Worm (Caenorhabditis elegans) whole organism, L4 larva: Measurements from ENCODE around the gene T25B9.12.

Source experiments
- F10B5.3 ChIP-seq: sonication (generic microtip); optimal IDR thresholded peaks from 2 replicates; lab custom pipeline; 2016; ENCODE audit warnings: mild to moderate bottlenecking, missing genetic modification characterization, missing compliant biosample characterization
- F26F4.8 ChIP-seq: fragments of 200-800 bp; sonication (Bioruptor generic); conservative IDR thresholded peaks from 2 replicates; pipeline ENCODE4 v1.3.6; 2022; ENCODE audit warnings: missing genetic modification characterization, missing compliant biosample characterization
- R02D3.7 ChIP-seq: fragments of 150-350 bp; sonication (generic microtip); optimal IDR thresholded peaks from 3 replicates; lab custom pipeline; 2014; ENCODE audit warnings: missing biosample characterization, missing genetic modification characterization
- Y105C5A.15 ChIP-seq: fragments of 200-800 bp; sonication (Bioruptor generic); IDR thresholded peaks from 2 replicates; pipeline ENCODE4 v1.3.6; 2022; ENCODE audit warnings: missing genetic modification characterization, missing compliant biosample characterization
- ZK337.2 ChIP-seq: fragments of 200-800 bp; sonication (Bioruptor generic); IDR thresholded peaks from 2 replicates; pipeline ENCODE4 v1.3.6; 2022; ENCODE audit warnings: missing genetic modification reagents, missing genetic modification characterization, missing compliant biosample characterization
- aha-1 ChIP-seq: fragments of 150-350 bp; peaks from one replicate; lab custom pipeline; 2014; ENCODE audit warnings: missing biosample characterization, missing genetic modification characterization
- ama-1 ChIP-seq: fragments of 150-350 bp; optimal IDR thresholded peaks from 2 replicates; lab custom pipeline; 2014; ENCODE audit warnings: inconsistent platforms, mixed read lengths
- ceh-20 ChIP-seq: fragments of 200-800 bp; sonication (Bioruptor generic); IDR thresholded peaks from 2 replicates; pipeline ENCODE4 v1.3.6; 2022; ENCODE audit warnings: missing genetic modification reagents, missing genetic modification characterization, missing compliant biosample characterization
- ceh-28 ChIP-seq: fragments of 150-350 bp; optimal IDR thresholded peaks from 2 replicates; lab custom pipeline; 2014; ENCODE audit warnings: missing biosample characterization, missing genetic modification reagents, missing genetic modification characterization
- cey-2 ChIP-seq: sonication (generic microtip); optimal IDR thresholded peaks from 3 replicates; lab custom pipeline; 2017; ENCODE audit warnings: missing genetic modification characterization, mild to moderate bottlenecking, missing compliant biosample characterization, antibody characterized with exemption, borderline replicate concordance; ENCODE audit not compliant: insufficient read depth
- daf-16 ChIP-seq, 3 experiments: sonication (generic microtip); optimal IDR thresholded peaks; 2 replicates each; lab custom pipeline; 2016 to 2017; ENCODE audit warnings: missing genetic modification characterization in 3 of 3, missing genetic modification reagents in 3 of 3, mild to moderate bottlenecking in 2 of 3, missing compliant biosample characterization in 2 of 3, missing biosample characterization in 1 of 3, moderate library complexity in 1 of 3
- duxl-1 ChIP-seq: sonication (generic microtip); optimal IDR thresholded peaks from 2 replicates; lab custom pipeline; 2016; ENCODE audit warnings: mild to moderate bottlenecking, missing genetic modification characterization, moderate library complexity, missing compliant biosample characterization; ENCODE audit not compliant: poor library complexity
- dve-1 ChIP-seq: sonication (generic microtip); optimal IDR thresholded peaks from 2 replicates; lab custom pipeline; 2017; ENCODE audit warnings: antibody characterized with exemption, mild to moderate bottlenecking, missing genetic modification characterization, missing compliant biosample characterization; ENCODE audit not compliant: insufficient read depth
- egl-27 ChIP-seq: sonication (generic microtip); optimal IDR thresholded peaks from 3 replicates; lab custom pipeline; 2017; ENCODE audit warnings: missing biosample characterization, missing genetic modification reagents, missing genetic modification characterization
- egl-43 ChIP-seq: fragments of 200-800 bp; sonication (Bioruptor generic); IDR thresholded peaks from 2 replicates; pipeline ENCODE4 v1.3.6; 2022; ENCODE audit warnings: missing genetic modification reagents, missing genetic modification characterization, missing compliant biosample characterization
- gei-8 ChIP-seq: fragments of 200-800 bp; sonication (Bioruptor generic); optimal IDR thresholded peaks from 2 replicates; lab custom pipeline; 2018; ENCODE audit warnings: mild to moderate bottlenecking, missing genetic modification characterization, missing compliant biosample characterization
- hif-1 ChIP-seq, 2 experiments: sonication (generic microtip); optimal IDR thresholded peaks; 2 replicates each; lab custom pipeline; 2016 to 2017; ENCODE audit warnings: missing compliant biosample characterization in 2 of 2, missing genetic modification characterization in 2 of 2, missing genetic modification reagents in 2 of 2, missing genotype in 2 of 2, mild to moderate bottlenecking in 1 of 2
- hlh-11 ChIP-seq: fragments of 200-800 bp; sonication (Bioruptor generic); optimal IDR thresholded peaks from 2 replicates; lab custom pipeline; 2018; ENCODE audit warnings: mild to moderate bottlenecking, missing genetic modification characterization, missing compliant biosample characterization
- hlh-30 ChIP-seq: sonication (generic microtip); optimal IDR thresholded peaks from 2 replicates; lab custom pipeline; 2017; ENCODE audit warnings: antibody characterized with exemption, mild to moderate bottlenecking, missing genetic modification characterization, missing compliant biosample characterization; ENCODE audit not compliant: insufficient read depth
- lim-7 ChIP-seq: fragments of 200-800 bp; sonication (Bioruptor generic); IDR thresholded peaks from 2 replicates; pipeline ENCODE4 v1.3.6; 2022; ENCODE audit warnings: missing genetic modification characterization, missing compliant biosample characterization
- lin-13 ChIP-seq: fragments of 150-350 bp; optimal IDR thresholded peaks from 2 replicates; lab custom pipeline; 2014; ENCODE audit warnings: missing biosample characterization, missing genetic modification reagents, missing genetic modification characterization
- lin-15B ChIP-seq: fragments of 150-350 bp; sonication (generic microtip); optimal IDR thresholded peaks from 3 replicates; lab custom pipeline; 2014; ENCODE audit warnings: missing biosample characterization, missing genetic modification characterization
- lin-38 ChIP-seq: fragments of 200-800 bp; sonication (Bioruptor generic); IDR thresholded peaks from 2 replicates; pipeline ENCODE4 v1.3.6; 2022; ENCODE audit warnings: missing genetic modification reagents, missing genetic modification characterization, missing compliant biosample characterization
- madf-9 ChIP-seq: fragments of 200-800 bp; sonication (Bioruptor generic); conservative IDR thresholded peaks from 2 replicates; pipeline ENCODE4 v1.3.6; 2022; ENCODE audit warnings: missing genetic modification reagents, missing genetic modification characterization, missing compliant biosample characterization
- nhr-10 ChIP-seq: fragments of 150-350 bp; optimal IDR thresholded peaks from 2 replicates; lab custom pipeline; 2014; ENCODE audit warnings: missing biosample characterization, missing genetic modification characterization
- nhr-102 ChIP-seq: sonication (generic microtip); optimal IDR thresholded peaks from 2 replicates; lab custom pipeline; 2016; ENCODE audit warnings: mild to moderate bottlenecking, missing genetic modification characterization, moderate library complexity, missing compliant biosample characterization
- nhr-25 ChIP-seq: sonication (generic microtip); optimal IDR thresholded peaks from 2 replicates; lab custom pipeline; 2017; ENCODE audit warnings: missing genetic modification characterization, mild to moderate bottlenecking, missing compliant biosample characterization, antibody characterized with exemption, moderate library complexity, borderline replicate concordance; ENCODE audit not compliant: insufficient read depth
- nhr-41 ChIP-seq: fragments of 200-800 bp; sonication (Bioruptor generic); IDR thresholded peaks from 2 replicates; pipeline ENCODE4 v1.3.6; 2022; ENCODE audit warnings: missing genetic modification reagents, missing genetic modification characterization, missing compliant biosample characterization
- nhr-42 ChIP-seq: fragments of 200-800 bp; sonication (Bioruptor generic); IDR thresholded peaks from 2 replicates; pipeline ENCODE4 v1.3.6; 2022; ENCODE audit warnings: missing genetic modification characterization, missing compliant biosample characterization
- nhr-6 ChIP-seq: fragments of 150-350 bp; optimal IDR thresholded peaks from 2 replicates; lab custom pipeline; 2014; ENCODE audit warnings: missing biosample characterization, missing genetic modification characterization
- nhr-76 ChIP-seq: fragments of 150-350 bp; optimal IDR thresholded peaks from 2 replicates; lab custom pipeline; 2014; ENCODE audit warnings: missing biosample characterization, missing genetic modification characterization
- nhr-77 ChIP-seq: fragments of 150-350 bp; optimal IDR thresholded peaks from 2 replicates; lab custom pipeline; 2014; ENCODE audit warnings: missing biosample characterization, missing genetic modification characterization
- rbr-2 ChIP-seq: sonication (generic microtip); optimal IDR thresholded peaks from 2 replicates; lab custom pipeline; 2016; ENCODE audit warnings: missing genotype, missing genetic modification characterization, missing compliant biosample characterization
- set-16 ChIP-seq: fragments of 200-800 bp; sonication (Bioruptor generic); IDR thresholded peaks from 2 replicates; pipeline ENCODE4 v1.3.6; 2022; ENCODE audit warnings: missing genetic modification reagents, missing genetic modification characterization, missing compliant biosample characterization
- skn-1 ChIP-seq: fragments of 150-350 bp; optimal IDR thresholded peaks from 2 replicates; lab custom pipeline; 2014; ENCODE audit warnings: missing biosample characterization, missing genetic modification characterization
- spr-3 ChIP-seq: fragments of 200-800 bp; sonication (Bioruptor generic); optimal IDR thresholded peaks from 2 replicates; lab custom pipeline; 2018; ENCODE audit warnings: mild to moderate bottlenecking, missing genetic modification characterization, missing compliant biosample characterization
- tag-97 ChIP-seq: fragments of 200-800 bp; sonication (Bioruptor generic); IDR thresholded peaks from 2 replicates; pipeline ENCODE4 v1.3.6; 2022; ENCODE audit warnings: missing genetic modification characterization, missing compliant biosample characterization
- tra-1 ChIP-seq: fragments of 200-800 bp; sonication (Bioruptor generic); IDR thresholded peaks from 2 replicates; pipeline ENCODE4 v1.3.6; 2022; ENCODE audit warnings: missing genetic modification reagents, missing genetic modification characterization, missing compliant biosample characterization
- unc-62 ChIP-seq, 3 experiments: fragments of 150-350 bp in 1 of 3; sonication (generic microtip); optimal IDR thresholded peaks in 2 of 3; peaks in 1 of 3; 1 replicate in 1 of 3; 2 replicates in 2 of 3; lab custom pipeline; 2014 to 2017; ENCODE audit warnings: missing biosample characterization in 3 of 3, missing genetic modification characterization in 3 of 3, missing genetic modification reagents in 3 of 3, missing genotype in 1 of 3
- zfp-2 ChIP-seq: sonication (generic microtip); optimal IDR thresholded peaks from 2 replicates; lab custom pipeline; 2016; ENCODE audit warnings: mild to moderate bottlenecking, missing genetic modification characterization, missing compliant biosample characterization
- zip-11 ChIP-seq: fragments of 200-800 bp; sonication (Bioruptor generic); IDR thresholded peaks from 2 replicates; pipeline ENCODE4 v1.3.6; 2022; ENCODE audit warnings: missing genetic modification characterization, missing compliant biosample characterization
- ztf-11 ChIP-seq: fragments of 150-350 bp; optimal IDR thresholded peaks from 2 replicates; lab custom pipeline; 2014; ENCODE audit warnings: missing biosample characterization, missing genetic modification characterization
- ztf-7 ChIP-seq: fragments of 150-350 bp; optimal IDR thresholded peaks from 2 replicates; lab custom pipeline; 2014; ENCODE audit warnings: missing biosample characterization, missing genetic modification characterization

T25B9.12 gene

ce11 chrIV:10810820-10811219, 45.7 kb downstream of the T25B9.12 start (continued):
- peak; percentile 44; the same call in 1 of the 2 replicates for TF ChIP-seq nhr-41 (GFP tag; lab: Robert Waterston, UW)
- TF ChIP-seq skn-1 (tag; lab: Kevin White, UChicago), result no peak
- no peak for TF ChIP-seq nhr-10 (tag; lab: Kevin White, UChicago)
- TF ChIP-seq rbr-2 (tag; lab: Kevin White, UChicago), result no peak
- TF ChIP-seq lim-7, result no peak
- no peak for TF ChIP-seq nhr-42 (GFP tag; lab: Robert Waterston, UW)
- TF ChIP-seq spr-3 (GFP tag; lab: Kevin White, UChicago), result no peak
- no peak for TF ChIP-seq hif-1 (tag; optimal IDR thresholded peaks at IDR 0.05; lab: Kevin White, UChicago)
- no peak for TF ChIP-seq nhr-6 (tag; lab: Kevin White, UChicago)
- no peak for TF ChIP-seq Y105C5A.15
- TF ChIP-seq egl-43, result no peak
- peak; percentile 52 for TF ChIP-seq hlh-11 (tag; lab: Kevin White, UChicago)
- no peak for TF ChIP-seq unc-62 (GFP tag; optimal IDR thresholded peaks at IDR 0.05 in 1 of 2; lab: Kevin White, UChicago)
- TF ChIP-seq unc-62 (tag; optimal IDR thresholded peaks at IDR 0.05; lab: Kevin White, UChicago), result no peak
- TF ChIP-seq nhr-102 (tag; lab: Kevin White, UChicago), result no peak
- no peak for TF ChIP-seq lin-13 (GFP tag; lab: Kevin White, UChicago)
- TF ChIP-seq ZK337.2 (GFP tag; lab: Robert Waterston, UW), result no peak
- no peak for TF ChIP-seq ceh-28
- no peak for TF ChIP-seq R02D3.7 (tag; lab: Kevin White, UChicago)
- TF ChIP-seq nhr-77 (tag; lab: Kevin White, UChicago), result no peak
- peak; percentile 84 for TF ChIP-seq dve-1
- 0 out of 2 replicates have a peak, but pooled peaks have one; percentile 35 for TF ChIP-seq tra-1
- TF ChIP-seq daf-16 (GFP tag; optimal IDR thresholded peaks at IDR 0.05; lab: Kevin White, UChicago), result no peak
- TF ChIP-seq daf-16 (tag; optimal IDR thresholded peaks at IDR 0.05; lab: Kevin White, UChicago), result peak; percentile 60
- TF ChIP-seq ceh-20 (GFP tag; lab: Robert Waterston, UW), result 0 out of 2 replicates have a peak, but pooled peaks have one; percentile 51
- no peak for TF ChIP-seq F10B5.3
- TF ChIP-seq hlh-30 (tag; lab: Kevin White, UChicago), result peak; percentile 62
- no peak for TF ChIP-seq zfp-2 (tag; lab: Kevin White, UChicago)
- no peak for TF ChIP-seq ama-1 (lab: Kevin White, UChicago)
- TF ChIP-seq ztf-11 (tag; lab: Kevin White, UChicago), result no peak
- no peak for TF ChIP-seq F26F4.8
- no peak for TF ChIP-seq egl-27 (tag; lab: Kevin White, UChicago)
- no peak for TF ChIP-seq gei-8 (GFP tag; lab: Kevin White, UChicago)
- no peak for TF ChIP-seq nhr-76 (tag; lab: Kevin White, UChicago)
- TF ChIP-seq lin-38 (GFP tag; lab: Robert Waterston, UW), result no peak
- TF ChIP-seq cey-2 (tag; lab: Kevin White, UChicago), result no peak

- TF ChIP-seq duxl-1 (tag; lab: Kevin White, UChicago), result no peak
- TF ChIP-seq lim-7, result no peak
- no peak for TF ChIP-seq lin-15B
- TF ChIP-seq hlh-11 (tag; lab: Kevin White, UChicago), result peak; percentile 7
- no peak for TF ChIP-seq tag-97 (GFP tag; lab: Robert Waterston, UW)
- no peak for TF ChIP-seq nhr-25 (tag; lab: Kevin White, UChicago)
- peak; percentile 76 for TF ChIP-seq aha-1
- peak; percentile 21; the same call in 1 of the 2 replicates for TF ChIP-seq set-16 (GFP tag; lab: Robert Waterston, UW)
- peak; percentile 64 for TF ChIP-seq madf-9 (GFP tag; lab: Robert Waterston, UW)
- TF ChIP-seq ztf-7 (tag; lab: Kevin White, UChicago), result no peak
- no peak for TF ChIP-seq zfp-2 (tag; lab: Kevin White, UChicago)
- no peak for TF ChIP-seq nhr-42 (GFP tag; lab: Robert Waterston, UW)
- no peak for TF ChIP-seq zip-11 (GFP tag; lab: Robert Waterston, UW)
- TF ChIP-seq lin-38 (GFP tag; lab: Robert Waterston, UW), result 0 out of 2 replicates have a peak, but pooled peaks have one; percentile 12
Observed at ce11 chrIV:10811388-10811787, 46.2 kb downstream of the T25B9.12 start.
